Fruit fly (Drosophila melanogaster) whole organism, adult: ENCODE data around the gene CG13933.

ENCODE experiments used
- CG11617 ChIP-seq: fragments of 200-800 bp; sonication (Bioruptor generic); optimal IDR thresholded peaks from 2 replicates; lab custom pipeline; 2017; ENCODE audit warnings: mild to moderate bottlenecking, missing biosample characterization, missing genetic modification reagents, missing genetic modification characterization
- CG12768 ChIP-seq: fragments of 200-800 bp; sonication (Bioruptor generic); optimal IDR thresholded peaks from 2 replicates; lab custom pipeline; 2017; ENCODE audit warnings: missing biosample characterization, missing genetic modification characterization, mild to moderate bottlenecking, moderate library complexity, missing genetic modification reagents
- CG1620 ChIP-seq: fragments of 200-800 bp; sonication (Bioruptor generic); optimal IDR thresholded peaks from 2 replicates; lab custom pipeline; 2016; ENCODE audit warnings: missing biosample characterization, missing genetic modification characterization
- CG33017 ChIP-seq: fragments of 200-800 bp; sonication (Bioruptor generic); optimal IDR thresholded peaks from 2 replicates; lab custom pipeline; 2018; ENCODE audit warnings: missing biosample characterization, mild to moderate bottlenecking, missing genetic modification characterization, moderate library complexity
- CG7101 ChIP-seq: fragments of 200-800 bp; sonication (Bioruptor generic); optimal IDR thresholded peaks from 2 replicates; lab custom pipeline; 2018; ENCODE audit warnings: missing biosample characterization, mild to moderate bottlenecking, missing genetic modification characterization, moderate library complexity
- Crg-1 ChIP-seq: fragments of 200-800 bp; sonication (Bioruptor generic); optimal IDR thresholded peaks from 2 replicates; lab custom pipeline; 2016; ENCODE audit warnings: missing biosample characterization, missing genetic modification characterization
- Hr96 ChIP-seq: fragments of 200-800 bp; sonication (Bioruptor generic); optimal IDR thresholded peaks from 2 replicates; lab custom pipeline; 2016; ENCODE audit warnings: missing biosample characterization, missing genetic modification characterization
- kay ChIP-seq: fragments of 200-800 bp; sonication (Bioruptor generic); peaks from one replicate; lab custom pipeline; 2016; ENCODE audit warnings: missing biosample characterization, missing genetic modification characterization, borderline replicate concordance
- ovo ChIP-seq: fragments of 200-800 bp; sonication (Bioruptor generic); optimal IDR thresholded peaks from 2 replicates; lab custom pipeline; 2016; ENCODE audit warnings: missing biosample characterization, missing genetic modification characterization
- pad ChIP-seq: fragments of 200-800 bp; sonication (Bioruptor generic); optimal IDR thresholded peaks from 3 replicates; lab custom pipeline; 2017; ENCODE audit warnings: missing biosample characterization, missing genetic modification characterization, mild to moderate bottlenecking, moderate library complexity, missing genetic modification reagents
- tj ChIP-seq: fragments of 200-800 bp; sonication (Bioruptor generic); optimal IDR thresholded peaks from 3 replicates; lab custom pipeline; 2017; ENCODE audit warnings: missing biosample characterization, mild to moderate bottlenecking, missing genetic modification characterization, moderate library complexity

DNA sequence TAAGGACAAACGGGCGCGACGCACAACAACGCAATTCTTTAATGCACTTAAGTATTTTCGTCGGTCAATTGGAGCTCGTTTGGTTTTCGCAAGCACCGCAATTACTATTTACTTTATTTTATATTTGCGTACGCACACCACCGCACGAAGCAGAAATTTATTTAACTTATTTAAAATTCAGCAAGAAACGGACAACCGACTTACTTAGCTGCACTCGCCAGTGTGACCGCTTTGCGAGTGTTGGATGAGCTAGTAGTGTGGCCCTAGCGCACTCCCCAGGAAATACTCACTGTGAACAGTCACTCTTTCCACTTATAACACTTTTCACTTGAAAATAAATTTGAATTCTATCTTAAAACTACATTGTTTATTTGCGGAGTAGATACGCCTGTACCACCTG lies 44.1 kb downstream of the CG13933 start, which contains the start of gene drpr:
- TF ChIP-seq ovo (GFP tag; lab: Kevin White, UChicago) = no peak
- TF ChIP-seq CG33017 = no peak
- peak; percentile 23 for TF ChIP-seq CG12768 (GFP tag; lab: Kevin White, UChicago)
- TF ChIP-seq Crg-1 (GFP tag; lab: Kevin White, UChicago) = peak; percentile 36
- TF ChIP-seq CG7101 (tag; lab: Kevin White, UChicago) = peak; percentile 44
- TF ChIP-seq tj (GFP tag; lab: Kevin White, UChicago) = peak; percentile 69
- no peak for TF ChIP-seq Hr96
- TF ChIP-seq CG11617 (GFP tag; lab: Kevin White, UChicago) = peak; percentile 21
- no peak for TF ChIP-seq pad
- TF ChIP-seq CG1620 (GFP tag; lab: Kevin White, UChicago) = peak; percentile 31
- TF ChIP-seq kay (GFP tag; lab: Kevin White, UChicago) = no peak
